Fruit fly (Drosophila melanogaster) ovary, adult (tissue): ENCODE results near the gene CG12880.
A peak's percentile ranks its signal among the peaks of the same experiment; 100 is the strongest.

Experiments
- CG17801 ChIP-seq: fragments of 200-800 bp; optimal IDR thresholded peaks from 2 replicates; lab custom pipeline; 2019; ENCODE audit warnings: missing biosample characterization, mild to moderate bottlenecking, missing genetic modification characterization, moderate library complexity; ENCODE audit not compliant: partially characterized antibody

Gene CG12880

dm6 chr3R:27685539-27686012 is at the start of gene CG12880:
Gene CG12880, plus strand, starts transcription at chr3R:27685962.
- TF ChIP-seq CG17801 (GFP tag; lab: Kevin White, UChicago), result no peak

- peak; percentile 100 for TF ChIP-seq CG17801 (GFP tag; lab: Kevin White, UChicago)
These were observed 49.7 kb upstream of the CG12880 start, which contains the start of the genes CG5611 and Mtl for dm6 chr3R:27636010-27636584. Gene CG5611, minus strand, starts transcription at chr3R:27636060. Gene Mtl, plus strand, starts transcription at chr3R:27636412.

- TF ChIP-seq CG17801 (GFP tag; lab: Kevin White, UChicago), result no peak
These were observed 49.0 kb upstream of the CG12880 start for dm6 chr3R:27636720-27637119.

DNA sequence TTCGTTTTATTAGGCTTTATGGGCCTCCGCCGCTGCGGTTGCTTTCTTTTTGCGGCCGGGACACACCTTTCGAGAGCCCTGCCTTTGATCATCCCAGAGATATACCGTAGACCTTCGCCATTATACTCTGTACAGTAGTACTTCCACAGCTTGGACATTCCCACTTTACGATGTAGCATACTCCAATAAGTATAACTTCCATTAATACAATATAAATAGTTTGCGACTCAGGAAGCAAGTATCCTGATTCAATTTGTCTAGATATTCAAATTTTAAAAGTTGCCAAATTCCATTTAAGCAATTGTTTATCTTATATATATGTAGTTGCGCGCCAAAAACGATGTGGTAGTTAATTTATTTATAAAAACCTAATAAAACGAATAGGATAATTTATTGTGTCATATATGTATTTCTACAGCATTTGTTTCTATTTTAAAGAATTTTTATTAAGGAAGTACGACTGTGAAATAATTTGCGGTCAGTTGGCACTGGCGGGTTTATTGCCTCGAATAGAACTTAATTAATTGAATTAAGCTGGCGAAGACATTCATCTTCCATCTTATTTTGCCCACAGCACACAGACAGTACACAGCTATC is 48.4 kb upstream of the CG12880 start:
- no peak for TF ChIP-seq CG17801 (GFP tag; lab: Kevin White, UChicago)

DNA sequence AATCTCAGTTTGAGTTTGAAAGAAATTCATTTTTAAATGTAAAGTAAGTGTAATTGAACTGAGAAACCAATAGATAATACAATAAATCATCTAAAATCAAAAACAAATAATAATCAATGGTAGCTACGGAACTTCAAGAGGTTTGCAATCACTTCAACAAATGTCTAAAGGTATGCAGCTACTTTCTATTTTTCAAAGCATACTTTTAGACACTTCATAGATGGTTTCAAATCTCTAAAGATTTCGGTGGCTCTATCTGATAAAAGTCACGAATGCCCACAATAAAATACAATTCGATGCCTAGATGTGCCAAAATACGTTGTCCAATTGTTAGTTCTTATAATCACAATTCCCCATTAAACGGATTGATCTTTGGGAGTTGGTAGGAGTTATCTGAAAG is 42.7 kb upstream of the CG12880 start:
- no peak for TF ChIP-seq CG17801 (GFP tag; lab: Kevin White, UChicago)

DNA sequence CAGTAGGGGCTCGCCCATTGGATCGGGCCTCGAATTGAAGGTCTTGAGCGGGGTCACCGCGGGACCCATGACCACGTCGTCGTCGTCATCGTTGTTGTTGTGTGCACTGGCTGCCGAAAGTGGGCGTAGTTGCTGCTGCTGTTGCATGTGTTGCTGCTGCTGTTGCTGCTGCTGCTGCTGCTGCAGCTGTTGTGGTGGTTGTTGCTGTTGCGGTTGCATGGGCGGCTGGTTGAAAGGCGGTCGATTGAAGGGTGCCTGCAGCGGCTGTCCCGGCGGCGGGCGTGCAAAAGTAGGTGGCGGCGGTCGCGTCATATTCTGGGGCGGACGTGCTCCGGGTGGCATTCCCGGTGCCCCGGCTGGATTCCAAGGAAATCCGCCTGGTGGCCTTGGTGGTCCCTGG is 37.9 kb upstream of the CG12880 start:
- no peak for TF ChIP-seq CG17801 (GFP tag; lab: Kevin White, UChicago)

DNA sequence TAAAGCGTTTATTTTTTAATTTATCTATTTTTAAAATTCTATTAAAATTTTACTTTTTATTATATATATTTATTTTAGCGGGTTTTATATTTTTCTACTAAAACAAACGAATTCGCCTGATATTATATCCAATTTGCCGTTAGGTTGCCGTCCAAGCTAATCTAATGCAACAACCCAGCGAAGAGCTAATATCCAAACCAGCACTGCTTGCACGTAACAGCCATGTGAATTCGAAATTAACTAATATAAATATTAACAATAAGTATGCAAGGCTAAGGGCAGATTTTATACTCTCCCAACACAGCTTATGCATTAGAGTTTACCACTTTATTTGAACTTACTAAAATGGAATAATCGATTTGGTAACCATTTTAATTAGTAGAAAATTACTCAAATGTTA is 34.1 kb upstream of the CG12880 start:
- TF ChIP-seq CG17801 (GFP tag; lab: Kevin White, UChicago), result no peak

DNA sequence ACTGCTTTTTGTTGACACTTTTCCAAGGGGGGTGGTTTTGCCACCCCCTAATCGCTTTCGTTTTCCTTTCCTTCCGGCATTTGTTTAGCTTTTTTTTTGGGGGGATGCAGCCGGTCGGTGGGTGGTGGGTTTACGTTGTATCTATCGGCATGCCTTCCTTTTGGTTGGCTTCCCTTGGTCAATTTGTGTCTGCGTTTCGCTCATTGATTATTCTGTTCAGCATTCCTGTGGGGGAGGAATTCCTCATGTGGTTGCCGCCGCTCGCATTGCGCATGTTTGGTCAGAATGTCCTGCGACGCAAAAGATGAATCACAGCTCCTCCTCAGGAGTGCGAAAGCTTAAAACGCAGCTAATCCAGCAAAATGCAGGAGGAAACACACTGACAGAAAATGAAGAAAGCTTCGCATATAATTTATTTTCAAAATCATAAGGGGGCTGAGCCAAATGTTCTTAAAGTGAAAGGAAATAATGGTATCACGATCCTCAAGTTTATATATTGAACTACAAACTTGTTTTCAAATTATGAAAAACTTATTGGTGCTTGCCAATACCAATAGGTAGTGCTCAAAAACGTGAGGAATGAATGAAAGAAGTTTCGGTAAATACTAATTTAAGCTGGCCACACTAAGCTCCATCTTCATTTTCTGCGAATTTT is 33.5 kb upstream of the CG12880 start, which contains the start of gene RpS10a:
RpS10a (plus strand) TSS at position 605 of the 655 bp plus-strand sequence.
- TF ChIP-seq CG17801 (GFP tag; lab: Kevin White, UChicago), result no peak

- TF ChIP-seq CG17801 (GFP tag; lab: Kevin White, UChicago), result no peak
These were observed 30.7 kb upstream of the CG12880 start for dm6 chr3R:27655109-27655508.

DNA sequence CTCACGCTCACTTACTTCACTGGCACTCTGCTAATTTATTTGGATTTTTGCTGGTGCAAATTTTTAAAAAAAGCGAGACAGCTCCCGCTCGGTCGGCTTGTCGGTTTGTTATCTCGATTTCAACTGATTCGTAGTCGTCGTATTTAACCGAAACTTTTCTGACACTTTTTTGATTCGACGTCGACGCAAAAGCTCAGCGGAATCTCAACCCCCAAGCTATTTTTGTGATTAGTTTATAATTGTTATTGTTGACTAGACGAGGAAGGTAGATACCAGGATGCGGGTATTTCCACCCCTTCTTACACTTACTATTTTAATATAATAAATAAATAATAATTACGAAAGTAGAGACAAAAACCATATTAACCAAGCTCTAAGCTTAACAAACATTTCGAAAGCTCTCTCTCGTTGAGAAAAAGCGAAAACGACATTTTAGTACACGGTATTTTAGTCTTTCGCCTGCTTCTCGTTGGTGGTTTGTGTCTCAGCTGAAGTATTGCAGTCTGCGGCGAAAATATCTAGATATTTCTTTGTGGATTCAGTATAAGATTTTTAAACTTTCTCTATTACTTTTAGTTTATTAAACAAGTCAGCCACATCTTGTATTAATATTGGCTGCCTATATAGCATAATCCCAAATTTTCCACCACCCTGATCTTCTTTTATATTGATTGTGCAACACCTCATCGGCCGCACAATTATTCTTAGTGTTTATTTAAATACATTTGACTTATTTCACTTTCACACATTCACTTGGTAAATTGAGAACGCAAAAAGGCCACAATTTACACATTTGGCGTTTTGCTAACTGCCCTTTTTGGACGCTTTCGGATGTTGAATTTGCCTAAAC is 28.9 kb upstream of the CG12880 start, which contains the start of gene tau:
tau (minus strand) TSS at position 311 of the 850 bp plus-strand sequence.
- no peak for TF ChIP-seq CG17801 (GFP tag; lab: Kevin White, UChicago)

dm6 chr3R:27660127-27660579 is 25.6 kb upstream of the CG12880 start, which contains the start of gene Mlc1:
Gene Mlc1, minus strand, starts transcription at chr3R:27660177.
- no peak for TF ChIP-seq CG17801 (GFP tag; lab: Kevin White, UChicago)

dm6 chr3R:27661389-27661788 is 24.4 kb upstream of the CG12880 start:
- no peak for TF ChIP-seq CG17801 (GFP tag; lab: Kevin White, UChicago)

dm6 chr3R:27661971-27662489 is 23.7 kb upstream of the CG12880 start, which contains the start of gene unc80:
Gene unc80, plus strand, starts transcription at chr3R:27662439.
- no peak for TF ChIP-seq CG17801 (GFP tag; lab: Kevin White, UChicago)

- TF ChIP-seq CG17801 (GFP tag; lab: Kevin White, UChicago), result no peak
These were observed 22.9 kb upstream of the CG12880 start for dm6 chr3R:27662857-27663256.
